Worm (Caenorhabditis elegans) whole organism, young adult: ENCODE results near the gene sri-78.

Source experiments
- F22D6.2 ChIP-seq: sonication (generic microtip); optimal IDR thresholded peaks from 2 replicates; lab custom pipeline; 2016; ENCODE audit warnings: mild to moderate bottlenecking, missing genetic modification characterization, missing compliant biosample characterization
- cebp-2 ChIP-seq: fragments of 200-800 bp; sonication (Bioruptor generic); IDR thresholded peaks from 2 replicates; pipeline ENCODE4 v1.3.6; 2022; ENCODE audit warnings: missing genetic modification characterization, missing compliant biosample characterization
- ets-4 ChIP-seq: fragments of 200-800 bp; sonication (Bioruptor generic); optimal IDR thresholded peaks from 2 replicates; lab custom pipeline; 2018; ENCODE audit warnings: mild to moderate bottlenecking, missing genetic modification characterization, missing compliant biosample characterization
- madf-10 ChIP-seq: sonication (generic microtip); optimal IDR thresholded peaks from 2 replicates; lab custom pipeline; 2016; ENCODE audit warnings: mild to moderate bottlenecking, missing genetic modification characterization, missing compliant biosample characterization
- nhr-179 ChIP-seq: sonication (generic microtip); optimal IDR thresholded peaks from 2 replicates; lab custom pipeline; 2016; ENCODE audit warnings: mild to moderate bottlenecking, missing genetic modification characterization, missing compliant biosample characterization
- unc-62 ChIP-seq: fragments of 150-350 bp; optimal IDR thresholded peaks from 2 replicates; lab custom pipeline; 2014; ENCODE audit warnings: missing biosample characterization, missing genetic modification reagents, missing genetic modification characterization
- ztf-3 ChIP-seq: fragments of 200-800 bp; sonication (Bioruptor generic); optimal IDR thresholded peaks from 2 replicates; lab custom pipeline; 2018; ENCODE audit warnings: mild to moderate bottlenecking, missing genetic modification characterization, missing compliant biosample characterization

DNA sequence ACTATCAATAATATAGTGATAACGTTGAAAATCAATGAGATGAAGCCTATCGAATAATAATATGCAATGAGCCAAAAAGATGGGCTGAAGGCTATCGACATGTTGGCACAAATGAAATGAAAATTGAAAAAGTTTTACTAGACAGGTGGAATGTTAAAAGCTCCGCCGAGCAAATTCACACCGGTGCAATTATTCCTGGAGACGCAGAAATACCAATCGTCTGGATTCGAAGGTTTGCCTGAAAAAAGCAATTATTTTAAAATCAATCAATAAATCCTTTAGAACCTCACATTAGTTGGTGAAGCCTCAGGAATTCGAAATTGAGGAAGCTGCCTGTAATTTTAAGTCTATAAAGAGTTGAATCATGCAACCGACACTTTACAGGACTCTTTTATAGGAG, 30.6 kb upstream of the sri-78 start, which contains the start of gene sri-32:
- TF ChIP-seq F22D6.2 (tag; lab: Kevin White, UChicago) (no peak), unc-62 (GFP tag; lab: Kevin White, UChicago) (no peak), cebp-2 (GFP tag; lab: Robert Waterston, UW) (no peak), nhr-179 (tag; lab: Kevin White, UChicago) (no peak), ztf-3 (no peak), madf-10 (no peak), ets-4 (no peak)
